Worm (Caenorhabditis elegans): ENCODE data around the gene tsp-8.

ce11 chrX:14739466-14739865 lies 10.2 kb upstream of the tsp-8 start:
- TF ChIP-seq ama-1 (optimal IDR thresholded peaks at IDR 0.05) (no peak), unc-42 (tag; optimal IDR thresholded peaks at IDR 0.05) (no peak), ztf-16 (tag; optimal IDR thresholded peaks at IDR 0.05) (no peak), mec-3 (tag; optimal IDR thresholded peaks at IDR 0.05; ENCODE audit: borderline replicate concordance) (no peak), pha-2 (tag; optimal IDR thresholded peaks at IDR 0.05) (no peak)

Data from whole organism, late embryonic.